Worm (Caenorhabditis elegans): ENCODE results near the gene PDB1.1.

The PDB1.1 gene

DNA sequence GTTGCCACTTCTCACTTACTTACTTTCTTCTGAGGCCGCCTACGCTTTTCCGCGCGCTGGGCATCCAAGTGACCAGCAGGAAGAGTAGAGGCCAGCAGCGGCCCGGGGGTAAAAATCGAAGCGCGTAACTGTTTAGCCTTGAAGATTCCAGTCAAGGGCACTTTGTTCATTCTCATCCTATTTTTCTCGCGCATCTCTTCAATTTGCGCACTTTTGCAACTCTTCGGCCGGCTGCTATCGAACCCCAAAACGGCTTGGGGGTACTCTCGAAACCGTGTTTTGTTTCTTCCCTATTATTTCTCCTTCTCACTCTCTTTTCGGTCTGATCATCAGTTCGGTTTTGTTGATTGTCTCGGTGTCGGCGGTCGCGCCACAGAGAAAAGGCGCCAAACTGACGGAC is 27.7 kb upstream of the PDB1.1 start:
- no peak for TF ChIP-seq sea-1 (GFP tag; conservative IDR thresholded peaks at IDR 0.05)
- no peak for TF ChIP-seq tbx-11 (GFP tag; IDR thresholded peaks at IDR 0.05)
- no peak for TF ChIP-seq ama-1 (optimal IDR thresholded peaks at IDR 0.05)
- no peak for TF ChIP-seq B0310.2 (tag; optimal IDR thresholded peaks at IDR 0.05)
- TF ChIP-seq ets-7 (tag; optimal IDR thresholded peaks at IDR 0.05) = no peak
- no peak for TF ChIP-seq scrt-1 (GFP tag; IDR thresholded peaks at IDR 0.05)
- TF ChIP-seq ceh-36 (tag; optimal IDR thresholded peaks at IDR 0.05) = no peak

DNA sequence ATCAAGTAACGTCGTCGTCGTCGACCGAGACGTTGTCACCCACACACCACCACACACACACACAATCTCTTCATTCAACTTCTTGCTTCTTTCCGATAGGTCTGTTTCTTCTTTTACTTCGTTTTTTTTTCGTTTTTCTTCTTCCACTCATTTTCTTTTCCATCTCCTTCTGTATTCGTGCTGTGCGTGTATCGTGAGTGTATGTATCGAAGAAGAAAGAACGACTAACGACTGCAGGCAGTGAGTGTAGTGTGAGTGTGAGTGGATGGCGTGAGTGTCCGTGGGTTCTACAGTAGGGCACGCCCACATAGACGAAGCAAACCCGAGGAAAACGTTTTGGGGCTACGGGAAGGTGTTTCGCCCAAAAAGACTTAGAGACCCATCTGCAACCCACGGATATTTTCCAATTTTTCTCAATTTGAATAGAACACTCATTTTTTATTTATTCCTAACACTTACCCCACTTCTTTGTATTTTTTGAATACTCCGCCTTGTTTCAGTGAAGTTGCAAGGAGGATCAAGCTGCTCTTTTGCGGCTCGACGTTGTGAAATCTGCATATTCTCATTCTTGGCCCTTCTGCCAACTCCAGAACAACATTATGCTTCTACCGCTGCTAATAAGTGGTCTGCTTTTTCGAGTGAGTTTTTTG is 26.9 kb upstream of the PDB1.1 start, which contains the start of gene adt-2:
Gene adt-2 (plus strand): TSS at position 600 of the 650 bp plus-strand sequence.
- TF ChIP-seq F13C5.2 (tag; optimal IDR thresholded peaks at IDR 0.05) (no peak), ets-7 (tag; optimal IDR thresholded peaks at IDR 0.05) (no peak), hmg-4 (GFP tag; optimal IDR thresholded peaks at IDR 0.05) (no peak), hnd-1 (tag; optimal IDR thresholded peaks at IDR 0.05) (no peak), B0310.2 (tag; optimal IDR thresholded peaks at IDR 0.05) (no peak), sea-1 (GFP tag; conservative IDR thresholded peaks at IDR 0.05) (no peak), ama-1 (optimal IDR thresholded peaks at IDR 0.05) (no peak), ceh-36 (tag; optimal IDR thresholded peaks at IDR 0.05) (no peak), tbx-11 (GFP tag; IDR thresholded peaks at IDR 0.05) (no peak), tbx-37 (GFP tag; conservative IDR thresholded peaks at IDR 0.05) (no peak), tra-4 (tag; optimal IDR thresholded peaks at IDR 0.05) (no peak), aly-1 (tag; optimal IDR thresholded peaks at IDR 0.05) (no peak), flt-1 (GFP tag; IDR thresholded peaks at IDR 0.05) (no peak), scrt-1 (GFP tag; IDR thresholded peaks at IDR 0.05) (no peak), ceh-13 (GFP tag; optimal IDR thresholded peaks at IDR 0.05) (no peak), pes-1 (GFP tag; IDR thresholded peaks at IDR 0.05) (no peak), hmbx-1 (tag; optimal IDR thresholded peaks at IDR 0.05) (no peak)

DNA sequence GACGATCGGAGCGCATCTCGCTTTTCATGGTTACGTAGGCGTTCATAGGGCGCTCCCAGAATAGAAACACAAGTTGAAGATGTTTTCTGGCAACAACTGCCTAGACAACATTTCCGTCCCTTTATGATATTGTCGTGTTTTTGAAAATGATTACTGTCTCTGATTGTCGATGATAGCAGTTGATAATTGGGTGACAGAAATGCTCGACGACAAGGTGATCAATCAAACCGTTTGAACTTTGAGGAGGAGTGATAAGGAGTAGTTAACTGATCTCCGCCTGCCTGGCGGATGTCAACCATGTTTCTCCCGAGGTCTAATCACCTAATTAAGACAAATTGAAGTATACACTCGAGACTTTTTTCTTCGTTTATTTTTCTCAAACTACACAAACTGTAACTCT is 25.0 kb upstream of the PDB1.1 start:
- TF ChIP-seq tbx-11 (GFP tag; IDR thresholded peaks at IDR 0.05) = no peak
- no peak for TF ChIP-seq F13C5.2 (tag; optimal IDR thresholded peaks at IDR 0.05)
- no peak for TF ChIP-seq ceh-36 (tag; optimal IDR thresholded peaks at IDR 0.05)
- no peak for TF ChIP-seq hmg-4 (GFP tag; optimal IDR thresholded peaks at IDR 0.05)
- TF ChIP-seq hmbx-1 (tag; optimal IDR thresholded peaks at IDR 0.05) = no peak
- no peak for TF ChIP-seq aly-1 (tag; optimal IDR thresholded peaks at IDR 0.05)
- TF ChIP-seq pes-1 (GFP tag; IDR thresholded peaks at IDR 0.05) = no peak
- no peak for TF ChIP-seq tra-4 (tag; optimal IDR thresholded peaks at IDR 0.05)
- no peak for TF ChIP-seq ceh-13 (GFP tag; optimal IDR thresholded peaks at IDR 0.05)
- TF ChIP-seq tbx-37 (GFP tag; conservative IDR thresholded peaks at IDR 0.05) = no peak
- no peak for TF ChIP-seq hnd-1 (tag; optimal IDR thresholded peaks at IDR 0.05)
- TF ChIP-seq ets-7 (tag; optimal IDR thresholded peaks at IDR 0.05) = no peak
- no peak for TF ChIP-seq scrt-1 (GFP tag; IDR thresholded peaks at IDR 0.05)
- no peak for TF ChIP-seq flt-1 (GFP tag; IDR thresholded peaks at IDR 0.05)
- TF ChIP-seq B0310.2 (tag; optimal IDR thresholded peaks at IDR 0.05) = no peak
- TF ChIP-seq sea-1 (GFP tag; conservative IDR thresholded peaks at IDR 0.05) = no peak
- no peak for TF ChIP-seq ama-1 (optimal IDR thresholded peaks at IDR 0.05)

DNA sequence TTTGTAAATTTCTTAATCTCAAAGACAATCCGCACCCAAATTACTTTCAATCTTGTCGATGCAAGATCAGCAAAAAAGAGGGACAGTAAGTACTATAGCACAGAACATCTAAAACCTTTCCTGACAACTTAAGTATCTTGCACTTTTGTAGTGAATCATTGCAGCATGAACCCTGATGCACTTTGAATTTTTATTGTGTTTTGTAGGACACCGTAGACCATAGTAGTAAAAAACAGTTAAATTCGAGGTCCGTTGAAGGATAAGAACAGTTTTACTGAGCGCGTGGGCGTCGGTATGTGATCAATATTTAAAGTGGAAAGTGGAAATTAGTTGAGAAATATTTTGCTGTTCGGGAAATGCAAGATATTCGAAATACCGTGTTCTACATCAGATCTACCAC is 23.3 kb upstream of the PDB1.1 start:
- no peak for TF ChIP-seq tra-4 (tag; optimal IDR thresholded peaks at IDR 0.05)
- TF ChIP-seq sea-1 (GFP tag; conservative IDR thresholded peaks at IDR 0.05) = no peak
- TF ChIP-seq ama-1 (optimal IDR thresholded peaks at IDR 0.05) = no peak
- no peak for TF ChIP-seq pes-1 (GFP tag; IDR thresholded peaks at IDR 0.05)
- no peak for TF ChIP-seq ets-7 (tag; optimal IDR thresholded peaks at IDR 0.05)
- no peak for TF ChIP-seq tbx-37 (GFP tag; conservative IDR thresholded peaks at IDR 0.05)
- TF ChIP-seq hmg-4 (GFP tag; optimal IDR thresholded peaks at IDR 0.05) = no peak

DNA sequence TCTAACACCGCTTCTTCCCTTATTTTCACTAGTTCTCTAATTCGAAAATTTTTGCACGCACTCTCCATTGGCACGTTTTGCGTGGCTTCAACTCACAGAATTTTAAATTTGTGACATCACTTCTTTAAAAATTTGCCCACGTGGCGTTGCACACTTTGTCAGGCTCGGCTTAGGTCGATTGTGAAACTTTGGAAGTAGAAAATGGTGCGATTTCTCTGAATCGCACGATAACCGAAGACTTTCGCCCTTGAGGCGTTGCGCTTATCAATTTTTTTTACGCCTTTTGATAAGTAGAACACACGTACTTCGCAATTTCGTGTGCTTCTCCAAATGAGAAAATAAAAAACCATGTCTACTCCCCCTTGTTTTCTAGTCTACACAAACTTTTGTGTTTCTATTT is 19.4 kb upstream of the PDB1.1 start:
- no peak for TF ChIP-seq hmg-4 (GFP tag; optimal IDR thresholded peaks at IDR 0.05)
- no peak for TF ChIP-seq ama-1 (optimal IDR thresholded peaks at IDR 0.05)
- no peak for TF ChIP-seq F13C5.2 (tag; optimal IDR thresholded peaks at IDR 0.05)
- no peak for TF ChIP-seq B0310.2 (tag; optimal IDR thresholded peaks at IDR 0.05)
- TF ChIP-seq pes-1 (GFP tag; IDR thresholded peaks at IDR 0.05) = no peak
- TF ChIP-seq flt-1 (GFP tag; IDR thresholded peaks at IDR 0.05) = no peak
- TF ChIP-seq ceh-13 (GFP tag; optimal IDR thresholded peaks at IDR 0.05) = no peak
- TF ChIP-seq scrt-1 (GFP tag; IDR thresholded peaks at IDR 0.05) = no peak
- no peak for TF ChIP-seq ets-7 (tag; optimal IDR thresholded peaks at IDR 0.05)

DNA sequence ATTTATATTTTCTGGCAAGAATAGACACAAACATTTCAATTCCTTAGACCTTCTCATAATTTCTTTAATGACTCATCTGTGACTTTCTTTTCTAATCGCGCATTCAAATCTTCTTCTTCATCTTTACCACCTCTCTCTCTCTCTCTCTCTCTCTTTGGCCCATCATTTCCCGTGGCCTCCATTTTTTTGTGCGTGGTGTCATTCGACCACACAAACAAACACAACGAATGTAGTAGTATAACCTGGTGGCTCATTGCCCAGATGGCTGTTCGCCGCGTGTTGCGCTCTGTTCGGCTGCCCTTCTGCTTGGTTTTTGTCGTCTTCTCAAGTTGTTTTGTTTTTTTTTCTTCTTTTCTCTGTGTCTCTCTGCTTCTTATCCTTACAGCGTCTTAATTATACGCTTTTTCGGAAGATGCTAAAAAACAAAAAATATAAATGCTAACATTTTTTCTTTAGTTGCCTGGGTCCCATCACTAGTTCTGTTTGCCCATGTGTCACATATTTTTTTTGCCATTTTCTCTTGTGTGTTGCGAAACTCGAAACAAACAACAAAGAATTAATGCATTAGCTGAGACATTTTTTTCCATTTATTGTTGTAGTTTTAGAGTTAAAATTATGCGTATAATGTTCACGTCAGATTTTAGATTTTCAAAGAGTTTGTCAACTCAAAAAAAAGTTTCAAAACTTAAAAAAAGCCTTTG is 18.7 kb upstream of the PDB1.1 start:
- TF ChIP-seq pes-1 (GFP tag; IDR thresholded peaks at IDR 0.05) = no peak
- TF ChIP-seq hmg-4 (GFP tag; optimal IDR thresholded peaks at IDR 0.05) = peak; percentile 14

DNA sequence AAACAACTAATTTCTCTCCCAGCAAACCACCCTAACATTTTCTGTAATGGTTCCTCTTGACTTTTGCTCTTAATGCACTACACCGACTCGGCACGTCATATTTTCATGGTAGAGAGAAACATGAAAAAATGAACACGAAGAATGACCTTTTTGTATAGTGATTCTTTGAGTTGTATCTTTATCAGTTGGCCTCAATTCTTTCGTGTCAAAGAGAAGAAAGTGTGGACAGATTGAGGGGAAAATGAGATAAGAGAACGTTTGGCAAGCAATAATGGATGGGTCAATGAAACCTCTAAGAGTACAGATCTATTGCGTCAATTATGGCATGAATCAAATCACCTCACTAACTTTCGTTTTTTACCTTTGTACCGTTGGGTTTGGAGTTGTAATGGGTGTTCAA is 17.1 kb upstream of the PDB1.1 start:
- TF ChIP-seq hnd-1 (tag; optimal IDR thresholded peaks at IDR 0.05) = no peak
- TF ChIP-seq flt-1 (GFP tag; IDR thresholded peaks at IDR 0.05) = no peak
- no peak for TF ChIP-seq B0310.2 (tag; optimal IDR thresholded peaks at IDR 0.05)
- no peak for TF ChIP-seq scrt-1 (GFP tag; IDR thresholded peaks at IDR 0.05)
- TF ChIP-seq aly-1 (tag; optimal IDR thresholded peaks at IDR 0.05) = no peak
- no peak for TF ChIP-seq ama-1 (optimal IDR thresholded peaks at IDR 0.05)
- no peak for TF ChIP-seq hmg-4 (GFP tag; optimal IDR thresholded peaks at IDR 0.05)
- no peak for TF ChIP-seq ceh-13 (GFP tag; optimal IDR thresholded peaks at IDR 0.05)
- no peak for TF ChIP-seq sea-1 (GFP tag; conservative IDR thresholded peaks at IDR 0.05)
- no peak for TF ChIP-seq pes-1 (GFP tag; IDR thresholded peaks at IDR 0.05)
- TF ChIP-seq tbx-37 (GFP tag; conservative IDR thresholded peaks at IDR 0.05) = no peak
- no peak for TF ChIP-seq F13C5.2 (tag; optimal IDR thresholded peaks at IDR 0.05)
- no peak for TF ChIP-seq tra-4 (tag; optimal IDR thresholded peaks at IDR 0.05)
- no peak for TF ChIP-seq hmbx-1 (tag; optimal IDR thresholded peaks at IDR 0.05)
- TF ChIP-seq tbx-11 (GFP tag; IDR thresholded peaks at IDR 0.05) = no peak
- no peak for TF ChIP-seq ets-7 (tag; optimal IDR thresholded peaks at IDR 0.05)
- no peak for TF ChIP-seq ceh-36 (tag; optimal IDR thresholded peaks at IDR 0.05)

Measured in whole organism, early embryonic.